Worm (Caenorhabditis elegans) whole organism, late embryonic: ENCODE results near the gene acer-1.

Experiments used
- C38D4.7 ChIP-seq: fragments of 200-800 bp; sonication (Bioruptor generic); optimal IDR thresholded peaks from 2 replicates; lab custom pipeline; 2018; ENCODE audit warnings: mild to moderate bottlenecking, missing genetic modification characterization, moderate library complexity, missing compliant biosample characterization
- K02D7.2 ChIP-seq: sonication (generic microtip); optimal IDR thresholded peaks from 2 replicates; lab custom pipeline; 2017; ENCODE audit warnings: mild to moderate bottlenecking, missing genetic modification characterization, missing compliant biosample characterization
- ahr-1 ChIP-seq: sonication (generic microtip); optimal IDR thresholded peaks from 2 replicates; lab custom pipeline; 2016; ENCODE audit warnings: missing genetic modification characterization, missing compliant biosample characterization
- ceh-14 ChIP-seq: sonication (generic microtip); optimal IDR thresholded peaks from 2 replicates; lab custom pipeline; 2016; ENCODE audit warnings: missing genotype, missing genetic modification characterization, missing compliant biosample characterization
- ceh-22 ChIP-seq: sonication (generic microtip); optimal IDR thresholded peaks from 2 replicates; lab custom pipeline; 2017; ENCODE audit warnings: missing biosample characterization, missing genetic modification characterization
- ceh-31 ChIP-seq: sonication (generic microtip); optimal IDR thresholded peaks from 2 replicates; lab custom pipeline; 2016; ENCODE audit warnings: missing genetic modification characterization, missing compliant biosample characterization
- ceh-34 ChIP-seq: sonication (generic microtip); optimal IDR thresholded peaks from 2 replicates; lab custom pipeline; 2016; ENCODE audit warnings: mild to moderate bottlenecking, missing genetic modification characterization, missing compliant biosample characterization
- ceh-9 ChIP-seq: sonication (generic microtip); optimal IDR thresholded peaks from 2 replicates; lab custom pipeline; 2016; ENCODE audit warnings: mild to moderate bottlenecking, missing genetic modification characterization, inconsistent platforms, missing compliant biosample characterization
- che-1 ChIP-seq: sonication (generic microtip); optimal IDR thresholded peaks from 2 replicates; lab custom pipeline; 2016; ENCODE audit warnings: mild to moderate bottlenecking, missing genetic modification characterization, missing compliant biosample characterization
- dve-1 ChIP-seq: sonication (generic microtip); optimal IDR thresholded peaks from 2 replicates; lab custom pipeline; 2017; ENCODE audit warnings: antibody characterized with exemption, mild to moderate bottlenecking, missing genetic modification characterization, missing compliant biosample characterization
- elt-2 ChIP-seq: sonication (generic microtip); optimal IDR thresholded peaks from 2 replicates; lab custom pipeline; 2016; ENCODE audit warnings: missing genetic modification reagents, missing genetic modification characterization, missing compliant biosample characterization
- elt-4 ChIP-seq: sonication (generic microtip); optimal IDR thresholded peaks from 2 replicates; lab custom pipeline; 2016; ENCODE audit warnings: missing genetic modification characterization, missing compliant biosample characterization
- eyg-1 ChIP-seq: sonication (generic microtip); optimal IDR thresholded peaks from 2 replicates; lab custom pipeline; 2016; ENCODE audit warnings: missing genotype, missing genetic modification characterization, missing compliant biosample characterization
- gmeb-2 ChIP-seq: sonication (generic microtip); optimal IDR thresholded peaks from 2 replicates; lab custom pipeline; 2016; ENCODE audit warnings: missing genetic modification characterization, inconsistent platforms, missing compliant biosample characterization
- hlh-13 ChIP-seq: fragments of 200-800 bp; sonication (Bioruptor generic); optimal IDR thresholded peaks from 2 replicates; lab custom pipeline; 2018; ENCODE audit warnings: mild to moderate bottlenecking, missing genetic modification characterization, missing compliant biosample characterization
- hlh-30 ChIP-seq: sonication (generic microtip); optimal IDR thresholded peaks from 2 replicates; lab custom pipeline; 2017; ENCODE audit warnings: antibody characterized with exemption, missing genetic modification characterization, missing compliant biosample characterization; ENCODE audit not compliant: insufficient read depth
- hlh-8 ChIP-seq: sonication (generic microtip); optimal IDR thresholded peaks from 2 replicates; lab custom pipeline; 2016; ENCODE audit warnings: missing genotype, missing genetic modification characterization, missing compliant biosample characterization
- madf-2 ChIP-seq: sonication (generic microtip); optimal IDR thresholded peaks from 2 replicates; lab custom pipeline; 2017; ENCODE audit warnings: missing genetic modification characterization, missing compliant biosample characterization
- mec-3 ChIP-seq: sonication (generic microtip); optimal IDR thresholded peaks from 2 replicates; lab custom pipeline; 2016; ENCODE audit warnings: borderline replicate concordance, missing genetic modification characterization, missing compliant biosample characterization
- nfya-1 ChIP-seq: sonication (generic microtip); optimal IDR thresholded peaks from 2 replicates; lab custom pipeline; 2017; ENCODE audit warnings: missing genetic modification characterization, mild to moderate bottlenecking, missing compliant biosample characterization, antibody characterized with exemption, moderate library complexity
- nhr-232 ChIP-seq: sonication (generic microtip); optimal IDR thresholded peaks from 2 replicates; lab custom pipeline; 2016; ENCODE audit warnings: missing genetic modification characterization, missing compliant biosample characterization
- odd-2 ChIP-seq: sonication (generic microtip); optimal IDR thresholded peaks from 2 replicates; lab custom pipeline; 2017; ENCODE audit warnings: antibody characterized with exemption, mild to moderate bottlenecking, missing genetic modification characterization, missing compliant biosample characterization
- pag-3 ChIP-seq: sonication (generic microtip); optimal IDR thresholded peaks from 2 replicates; lab custom pipeline; 2016; ENCODE audit warnings: missing compliant biosample characterization, missing genetic modification characterization, borderline replicate concordance
- pros-1 ChIP-seq: fragments of 150-350 bp; optimal IDR thresholded peaks from 2 replicates; lab custom pipeline; 2014; ENCODE audit warnings: missing biosample characterization, missing genetic modification reagents, missing genetic modification characterization
- ref-2 ChIP-seq: sonication (generic microtip); optimal IDR thresholded peaks from 2 replicates; lab custom pipeline; 2016; ENCODE audit warnings: missing genetic modification characterization, missing compliant biosample characterization
- sdc-2 ChIP-seq: sonication (generic microtip); optimal IDR thresholded peaks from 2 replicates; lab custom pipeline; 2016; ENCODE audit warnings: missing genotype, missing genetic modification characterization, missing compliant biosample characterization
- sox-4 ChIP-seq: sonication (generic microtip); optimal IDR thresholded peaks from 2 replicates; lab custom pipeline; 2017; ENCODE audit warnings: mild to moderate bottlenecking, missing genetic modification characterization, inconsistent platforms, missing compliant biosample characterization
- syd-9 ChIP-seq: sonication (generic microtip); optimal IDR thresholded peaks from 2 replicates; lab custom pipeline; 2016; ENCODE audit warnings: mild to moderate bottlenecking, missing genetic modification characterization, moderate library complexity, missing compliant biosample characterization
- tbx-2 ChIP-seq: sonication (generic microtip); optimal IDR thresholded peaks from 2 replicates; lab custom pipeline; 2016; ENCODE audit warnings: missing genetic modification characterization, missing compliant biosample characterization
- unc-42 ChIP-seq: sonication (generic microtip); optimal IDR thresholded peaks from 2 replicates; lab custom pipeline; 2016; ENCODE audit warnings: missing genotype, missing genetic modification characterization, missing compliant biosample characterization

Gene acer-1

DNA sequence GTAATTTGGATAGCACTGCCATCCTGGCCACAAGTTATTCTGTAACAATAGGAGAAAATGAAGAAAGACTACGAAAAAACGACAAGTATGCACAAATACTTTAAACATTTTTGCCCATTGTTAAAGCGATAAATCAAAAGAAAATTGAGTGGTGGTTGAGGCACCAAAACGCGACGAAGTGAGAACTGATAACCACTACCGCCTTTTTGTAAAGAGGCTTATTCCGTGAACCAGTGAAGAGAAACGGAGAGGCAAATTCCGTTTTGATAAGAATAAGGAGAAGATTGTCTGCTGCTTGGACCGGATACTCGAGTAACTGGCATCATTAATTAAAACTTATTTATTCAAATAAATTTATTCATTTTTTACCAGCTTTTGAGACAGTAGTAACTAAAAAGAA, 6.5 kb downstream of the acer-1 start, which contains the start of gene pmp-1:
TSS of gene pmp-1 (minus strand) at position 39 of the 400 bp plus-strand sequence.
- TF ChIP-seq odd-2 (tag; lab: Kevin White, UChicago) (no peak), C38D4.7 (GFP tag; lab: Kevin White, UChicago) (no peak), hlh-30 (tag; lab: Kevin White, UChicago) (no peak)

DNA sequence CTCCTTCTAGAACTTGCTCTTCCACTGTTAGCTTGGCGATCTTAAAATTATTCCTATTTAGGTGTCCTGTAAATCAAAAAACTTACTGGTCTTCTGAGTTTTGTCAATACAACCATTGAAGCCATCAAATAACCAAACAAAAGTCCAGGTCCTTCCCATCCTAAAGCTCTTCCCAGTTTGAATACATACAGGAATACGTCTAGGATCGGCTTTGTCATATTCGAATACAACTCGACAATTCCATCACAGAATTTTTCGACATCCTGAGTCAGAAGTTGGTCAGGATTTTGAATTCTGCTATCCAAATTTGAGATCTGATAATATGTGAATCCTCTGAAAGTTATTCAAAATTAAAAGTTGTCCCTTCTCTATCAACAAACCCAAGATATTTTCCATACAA, 7.9 kb downstream of the acer-1 start:
- TF ChIP-seq ceh-31 (tag; lab: Kevin White, UChicago) (no peak), ref-2 (tag; lab: Kevin White, UChicago) (no peak), ceh-14 (tag; lab: Kevin White, UChicago) (no peak), sdc-2 (tag; lab: Kevin White, UChicago) (no peak), ceh-9 (tag; lab: Kevin White, UChicago) (no peak)
- TF ChIP-seq, all 69 proteins: peak for 0

DNA sequence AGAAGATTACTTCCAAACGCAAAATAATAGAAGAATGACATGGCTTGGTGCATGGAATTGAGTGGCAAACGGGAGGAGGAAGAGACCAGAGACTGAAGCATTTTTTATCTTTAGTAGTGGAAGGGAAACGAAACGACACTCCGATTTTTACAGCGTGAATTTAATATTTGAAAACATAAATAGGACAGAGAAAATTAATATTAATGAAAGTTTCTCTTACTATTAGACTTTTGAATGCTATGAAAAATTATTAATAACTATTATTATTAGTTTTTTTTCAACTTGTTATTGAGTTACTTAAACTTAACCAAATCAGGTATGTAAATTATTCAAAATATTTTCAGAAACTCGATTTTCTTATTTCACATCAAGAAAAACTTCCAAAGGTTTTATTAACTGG, 10.1 kb downstream of the acer-1 start, which contains the start of gene C44B7.7:
TSS of gene C44B7.7 (minus strand) at position 101 of the 400 bp plus-strand sequence.
- no peak for TF ChIP-seq odd-2 (tag; lab: Kevin White, UChicago)
- no peak for TF ChIP-seq madf-2 (tag; lab: Kevin White, UChicago)
- no peak for TF ChIP-seq gmeb-2 (tag; lab: Kevin White, UChicago)
- no peak for TF ChIP-seq syd-9
- TF ChIP-seq unc-42: no peak
- no peak for TF ChIP-seq hlh-8
- no peak for TF ChIP-seq pros-1 (tag; lab: Kevin White, UChicago)
- TF ChIP-seq ceh-9 (tag; lab: Kevin White, UChicago): no peak
- no peak for TF ChIP-seq hlh-13 (GFP tag; lab: Kevin White, UChicago)

DNA sequence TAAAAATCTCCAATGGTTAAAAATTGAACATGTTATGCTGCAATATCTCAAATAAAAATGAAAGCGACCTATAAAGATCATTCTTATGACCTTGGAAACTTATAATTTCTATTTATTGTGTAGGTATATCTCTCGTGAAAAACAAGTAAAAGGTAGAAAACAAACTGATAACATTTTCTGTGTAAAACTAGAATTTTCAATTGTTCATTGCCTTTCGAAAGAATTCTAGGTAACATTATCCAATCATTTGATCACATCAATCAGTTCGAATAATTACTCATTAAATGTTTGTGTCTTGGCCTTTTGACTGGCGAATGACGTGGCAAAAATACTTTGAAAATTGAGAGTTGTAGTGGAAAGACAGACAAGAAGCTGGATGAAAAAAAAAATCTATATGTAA, 12.3 kb downstream of the acer-1 start:
- no peak for TF ChIP-seq ahr-1 (tag; lab: Kevin White, UChicago)
- no peak for TF ChIP-seq madf-2 (tag; lab: Kevin White, UChicago)
- no peak for TF ChIP-seq K02D7.2 (tag; lab: Kevin White, UChicago)
- TF ChIP-seq nfya-1: no peak
- TF ChIP-seq eyg-1 (tag; lab: Kevin White, UChicago): no peak
- TF ChIP-seq dve-1: no peak
- TF ChIP-seq pag-3: no peak
- no peak for TF ChIP-seq C38D4.7 (GFP tag; lab: Kevin White, UChicago)
- TF ChIP-seq nhr-232: no peak
- TF ChIP-seq odd-2 (tag; lab: Kevin White, UChicago): no peak

DNA sequence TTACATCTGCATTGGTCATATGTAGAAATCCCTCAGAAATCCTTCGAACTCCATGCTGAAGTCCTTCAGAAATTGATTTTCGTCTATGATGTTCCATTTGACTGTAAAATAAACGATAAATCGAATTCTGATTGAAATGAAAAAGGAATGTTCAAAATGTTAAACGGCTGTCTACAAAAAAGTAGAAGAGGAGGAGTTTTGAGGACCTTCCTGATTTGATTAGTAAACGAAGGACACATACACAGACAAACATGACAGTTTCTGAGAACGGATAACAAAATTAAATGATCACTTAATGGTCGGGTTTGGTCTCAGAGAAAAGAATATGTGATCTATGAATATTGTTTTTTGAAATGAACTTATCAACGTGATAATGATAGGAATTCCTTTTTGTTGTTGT, 13.2 kb downstream of the acer-1 start, which contains the start of gene slc-36.5:
TSS of gene slc-36.5 (minus strand) at position 101 of the 400 bp plus-strand sequence.
- TF ChIP-seq ceh-22 (no peak), gmeb-2 (tag; lab: Kevin White, UChicago) (no peak), ceh-9 (tag; lab: Kevin White, UChicago) (no peak), dve-1 (no peak), elt-2 (no peak), mec-3 (tag; lab: Kevin White, UChicago) (no peak), sox-4 (no peak), che-1 (no peak), tbx-2 (tag; lab: Kevin White, UChicago) (no peak), ceh-34 (tag; lab: Kevin White, UChicago) (no peak), unc-42 (no peak), K02D7.2 (tag; lab: Kevin White, UChicago) (no peak), odd-2 (tag; lab: Kevin White, UChicago) (no peak), pag-3 (no peak)
- TF ChIP-seq, all 69 proteins: peak for 0

DNA sequence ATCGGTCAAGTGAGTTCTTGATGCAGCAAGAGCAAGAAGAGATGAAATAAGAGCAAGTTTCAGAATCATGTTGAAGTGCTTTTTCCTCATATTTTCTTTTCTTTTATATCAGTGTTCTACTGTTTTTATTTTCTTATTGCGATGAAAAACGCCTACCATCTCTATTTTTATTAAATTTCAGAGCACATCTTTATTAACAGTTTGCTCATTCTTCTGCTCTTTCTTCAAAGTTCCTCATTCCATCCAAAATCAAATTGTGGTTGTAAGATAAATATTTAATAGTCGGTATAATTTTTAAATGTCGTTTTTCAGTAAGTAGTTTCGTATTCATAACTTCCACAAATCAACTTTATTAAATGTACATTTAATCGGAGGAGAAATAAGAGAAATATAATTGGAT, 17.7 kb downstream of the acer-1 start, which contains the start of gene C44B7.5:
TSS of gene C44B7.5 (minus strand) at position 101 of the 400 bp plus-strand sequence.
- TF ChIP-seq elt-4 (no peak), hlh-30 (tag; lab: Kevin White, UChicago) (no peak), hlh-8 (no peak), ceh-9 (tag; lab: Kevin White, UChicago) (no peak), ceh-31 (tag; lab: Kevin White, UChicago) (no peak)
